Fruit fly (Drosophila melanogaster): ENCODE results near the gene CG1275.

- TF ChIP-seq zfh1 (GFP tag; IDR thresholded peaks at IDR 0.05): no peak
- TF ChIP-seq crp (GFP tag; optimal IDR thresholded peaks at IDR 0.05): no peak
- TF ChIP-seq CTCF (GFP tag; optimal IDR thresholded peaks at IDR 0.05): no peak
- no peak for TF ChIP-seq Drgx (GFP tag; IDR thresholded peaks at IDR 0.05)
- no peak for TF ChIP-seq Fer2 (tag; optimal IDR thresholded peaks at IDR 0.05)
- no peak for TF ChIP-seq CG1603 (tag; optimal IDR thresholded peaks at IDR 0.05)
- TF ChIP-seq Sin3A (optimal IDR thresholded peaks at IDR 0.05): no peak
- TF ChIP-seq ato (GFP tag; IDR thresholded peaks at IDR 0.05; ENCODE audit: partially characterized antibody): no peak
- TF ChIP-seq Gug (GFP tag; IDR thresholded peaks at IDR 0.05): no peak
- TF ChIP-seq ro (GFP tag; IDR thresholded peaks at IDR 0.05): no peak
- TF ChIP-seq slou (GFP tag; optimal IDR thresholded peaks at IDR 0.05): no peak
- TF ChIP-seq CG16813 (GFP tag; IDR thresholded peaks at IDR 0.05; ENCODE audit: partially characterized antibody): no peak
These were observed 11.3 kb upstream of the CG1275 start, which contains the start of gene CG32302 for dm6 chr3L:2268525-2268924.
